Worm (Caenorhabditis elegans) whole organism, young adult: ENCODE results near the gene R151.1.

Experiments
- Y67H2A.10 ChIP-seq: fragments of 200-800 bp; sonication (Bioruptor generic); conservative IDR thresholded peaks from 2 replicates; pipeline ENCODE4 v1.3.6; 2022; ENCODE audit warnings: missing genetic modification reagents, missing genetic modification characterization, missing compliant biosample characterization
- Y95B8A.8 ChIP-seq: fragments of 200-800 bp; sonication (Bioruptor generic); IDR thresholded peaks from 2 replicates; pipeline ENCODE4 v1.3.6; 2022; ENCODE audit warnings: missing genetic modification reagents, missing genetic modification characterization, missing compliant biosample characterization
- ekl-4 ChIP-seq: fragments of 200-800 bp; sonication (Bioruptor generic); IDR thresholded peaks from 2 replicates; pipeline ENCODE4 v1.3.6; 2022; ENCODE audit warnings: missing genetic modification reagents, missing genetic modification characterization, missing compliant biosample characterization
- pha-4 ChIP-seq: fragments of 150-350 bp; sonication (generic microtip); optimal IDR thresholded peaks from 2 replicates; lab custom pipeline; 2014; ENCODE audit warnings: missing biosample characterization, missing genetic modification reagents, missing genetic modification characterization

DNA sequence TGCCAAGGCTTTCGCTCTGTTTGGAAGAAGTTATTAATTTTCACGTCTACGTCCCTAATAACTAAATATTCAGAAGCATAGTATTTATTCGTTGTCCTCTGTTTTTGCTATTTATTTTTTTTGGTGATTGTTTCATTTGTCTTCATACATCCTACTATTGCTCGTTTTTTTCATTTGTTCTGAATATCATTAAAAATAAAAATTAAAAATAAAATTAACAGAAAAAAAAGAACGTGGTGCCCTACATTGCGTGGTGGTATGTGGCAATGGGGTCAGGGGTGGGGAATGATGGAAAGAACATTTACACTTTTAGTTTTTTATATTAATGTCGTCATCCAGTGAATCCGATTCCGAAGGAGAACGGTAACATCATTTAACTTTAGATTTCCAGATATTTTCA, 24.7 kb downstream of the R151.1 start, which contains the start of gene ztf-31:
- TF ChIP-seq pha-4 (tag; lab: Kevin White, UChicago) (no peak), Y95B8A.8 (GFP tag; lab: Robert Waterston, UW) (no peak), ekl-4 (GFP tag; lab: Robert Waterston, UW) (no peak), Y67H2A.10 (GFP tag; lab: Robert Waterston, UW) (no peak)
